Worm (Caenorhabditis elegans): Measurements from ENCODE around the gene srh-34.

The srh-34 gene

DNA sequence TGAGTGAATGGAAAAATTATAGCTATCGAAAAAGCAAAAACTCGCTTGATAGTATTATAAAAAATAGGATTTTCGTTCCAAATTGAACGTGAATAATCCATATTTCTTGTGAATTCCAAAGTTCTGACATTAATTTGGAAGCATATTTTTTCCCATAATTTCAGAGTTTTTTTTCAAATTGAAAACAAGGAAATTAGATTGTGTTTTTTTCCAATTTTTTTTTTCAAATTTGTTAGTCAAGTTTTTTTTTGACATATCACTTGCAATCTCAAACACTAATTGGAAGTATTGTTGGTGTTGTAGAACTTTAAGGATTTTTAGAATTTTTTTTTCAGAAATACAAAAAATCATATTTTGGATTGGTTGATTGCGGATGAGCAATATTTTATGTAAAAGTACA is at the start of gene srh-34:
TSS of gene srh-34 (minus strand) at position 101 of the 400 bp plus-strand sequence.
- TF ChIP-seq mef-2 (tag; optimal IDR thresholded peaks at IDR 0.05) (no peak), fkh-4 (tag; optimal IDR thresholded peaks at IDR 0.05; ENCODE audit: borderline replicate concordance) (no peak), unc-130 (tag; optimal IDR thresholded peaks at IDR 0.05) (no peak), zag-1 (tag; optimal IDR thresholded peaks at IDR 0.05) (no peak), zip-4 (GFP tag; optimal IDR thresholded peaks at IDR 0.05) (no peak), vab-15 (tag; optimal IDR thresholded peaks at IDR 0.05) (no peak), sptf-1 (tag; optimal IDR thresholded peaks at IDR 0.05) (no peak), unc-98 (GFP tag; IDR thresholded peaks at IDR 0.05) (no peak), aha-1 (tag; optimal IDR thresholded peaks at IDR 0.05) (no peak), nhr-84 (tag; optimal IDR thresholded peaks at IDR 0.05) (no peak), nhr-12 (tag; optimal IDR thresholded peaks at IDR 0.05) (no peak), ets-5 (GFP tag; IDR thresholded peaks at IDR 0.05) (no peak), nhr-77 (tag; optimal IDR thresholded peaks at IDR 0.05) (no peak), ces-1 (GFP tag; optimal IDR thresholded peaks at IDR 0.05) (no peak), ama-1 (optimal IDR thresholded peaks at IDR 0.05) (no peak)

DNA sequence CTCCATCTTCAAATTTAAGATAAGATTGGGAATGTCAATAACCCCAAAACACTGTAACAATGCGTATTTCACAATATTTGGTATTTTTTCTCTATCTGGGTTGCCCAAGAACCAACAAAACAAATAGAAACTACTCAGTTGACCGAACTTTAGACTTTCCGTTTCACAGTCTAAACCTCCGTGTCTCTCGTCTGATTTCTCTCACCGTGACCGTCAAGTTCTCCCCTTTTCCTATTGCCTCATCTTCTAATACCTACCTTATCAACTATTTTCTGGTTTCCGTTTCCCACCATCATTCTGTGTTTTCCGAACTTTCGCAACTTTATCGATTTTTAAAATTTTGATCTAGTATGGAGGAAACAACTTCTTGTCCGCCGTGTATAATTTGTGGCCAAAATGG is 47.8 kb upstream of the srh-34 start, which contains the start of gene nhr-131:
TSS of gene nhr-131 (plus strand) at position 87 of the 400 bp plus-strand sequence.
- TF ChIP-seq hlh-17 (GFP tag; optimal IDR thresholded peaks at IDR 0.05; ENCODE audit: borderline replicate concordance) (no peak), elt-2 (tag; optimal IDR thresholded peaks at IDR 0.05) (peak; percentile 34), nhr-85 (tag) (peak; percentile 18), nhr-20 (tag; optimal IDR thresholded peaks at IDR 0.05) (peak; percentile 58), ceh-8 (GFP tag; optimal IDR thresholded peaks at IDR 0.05) (no peak), nhr-77 (tag; optimal IDR thresholded peaks at IDR 0.05) (peak; percentile 5), lin-35 (GFP tag; optimal IDR thresholded peaks at IDR 0.05) (peak in 1 of 2 experiments; percentile 60), blmp-1 (tag; optimal IDR thresholded peaks at IDR 0.05) (peak; percentile 51), mdl-1 (tag; optimal IDR thresholded peaks at IDR 0.05) (peak in 1 of 2 experiments; percentile 30), snu-23 (GFP tag; optimal IDR thresholded peaks at IDR 0.05) (peak; percentile 38), tbx-2 (tag; optimal IDR thresholded peaks at IDR 0.05) (peak; percentile 6), efl-1 (optimal IDR thresholded peaks at IDR 0.05) (no peak), efl-1 (GFP tag; optimal IDR thresholded peaks at IDR 0.05 in 1 of 2) (peak in 1 of 2 experiments; percentile 61), irx-1 (tag; optimal IDR thresholded peaks at IDR 0.05) (no peak), skn-1 (tag; optimal IDR thresholded peaks at IDR 0.05) (no peak), elt-3 (tag; optimal IDR thresholded peaks at IDR 0.05) (peak in 2 of 6 experiments; percentile 27 to 55), nhr-71 (tag; optimal IDR thresholded peaks at IDR 0.05) (peak; percentile 29), nhr-90 (tag; optimal IDR thresholded peaks at IDR 0.05; ENCODE audit: poor library complexity) (peak; percentile 45)

DNA sequence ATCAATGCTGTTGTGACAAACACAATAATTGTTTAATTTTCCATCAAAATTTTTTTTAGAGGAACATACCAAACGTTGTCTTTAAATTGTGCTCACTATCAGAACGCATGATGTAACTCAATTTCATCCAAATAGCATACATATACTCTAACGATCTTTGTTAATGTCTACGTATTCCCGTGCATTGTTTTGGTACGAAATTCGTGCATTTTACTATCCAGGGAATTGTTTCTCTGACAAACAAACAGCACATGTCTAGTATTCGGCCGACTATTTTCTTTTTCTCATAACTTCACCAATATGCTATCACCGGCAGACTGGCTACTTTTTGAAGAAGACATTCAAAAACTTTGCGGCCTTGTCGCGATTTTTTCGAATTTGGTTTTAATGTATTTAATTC is 45.0 kb upstream of the srh-34 start, which contains the start of gene str-196:
TSS of gene str-196 (plus strand) at position 301 of the 400 bp plus-strand sequence.
- TF ChIP-seq sox-4 (tag; optimal IDR thresholded peaks at IDR 0.05): no peak
- no peak for TF ChIP-seq ceh-63 (GFP tag; optimal IDR thresholded peaks at IDR 0.05)
- TF ChIP-seq lin-39 (tag; optimal IDR thresholded peaks at IDR 0.05): no peak
- no peak for TF ChIP-seq jun-1 (tag; optimal IDR thresholded peaks at IDR 0.05)
- TF ChIP-seq unc-98 (GFP tag; IDR thresholded peaks at IDR 0.05): no peak
- TF ChIP-seq tbx-2 (tag; optimal IDR thresholded peaks at IDR 0.05): no peak
- no peak for TF ChIP-seq ceh-90 (tag; optimal IDR thresholded peaks at IDR 0.05)
- no peak for TF ChIP-seq lin-15B (tag; optimal IDR thresholded peaks at IDR 0.05)
- no peak for TF ChIP-seq elt-2 (tag; optimal IDR thresholded peaks at IDR 0.05)
- TF ChIP-seq snu-23 (GFP tag; optimal IDR thresholded peaks at IDR 0.05): no peak
- no peak for TF ChIP-seq ets-5 (GFP tag; IDR thresholded peaks at IDR 0.05)
- no peak for TF ChIP-seq nhr-85 (tag)
- no peak for TF ChIP-seq egl-27 (tag; optimal IDR thresholded peaks at IDR 0.05)
- TF ChIP-seq grh-1 (GFP tag; IDR thresholded peaks at IDR 0.05): no peak
- TF ChIP-seq unc-130 (tag; optimal IDR thresholded peaks at IDR 0.05): no peak
